Fruit fly (Drosophila melanogaster): ENCODE data around the gene CG13674.

dm6 chr3L:8187397-8187811 is 31.4 kb downstream of the CG13674 start:
- no peak for TF ChIP-seq CG33017 (tag; optimal IDR thresholded peaks at IDR 0.05)
- TF ChIP-seq CG1620 (GFP tag; optimal IDR thresholded peaks at IDR 0.05): no peak
- no peak for TF ChIP-seq toe (GFP tag; optimal IDR thresholded peaks at IDR 0.05)
- TF ChIP-seq CG7045 (GFP tag; optimal IDR thresholded peaks at IDR 0.05): no peak
- TF ChIP-seq Hr96 (GFP tag; optimal IDR thresholded peaks at IDR 0.05): no peak
- no peak for TF ChIP-seq kay (GFP tag; ENCODE audit: borderline replicate concordance)
- TF ChIP-seq Mnt (GFP tag; optimal IDR thresholded peaks at IDR 0.05): no peak
